Fruit fly (Drosophila melanogaster) whole organism, embryonic: Measurements from ENCODE around the gene CG43134.

Source experiments
- CG11247 ChIP-seq: fragments of 200-800 bp; sonication (Bioruptor generic); IDR thresholded peaks from 2 replicates; pipeline ENCODE4 v1.3.6; 2022; ENCODE audit warnings: missing biosample characterization, missing genetic modification characterization
- CG11504 ChIP-seq: fragments of 200-800 bp; sonication (Bioruptor generic); optimal IDR thresholded peaks from 3 replicates; lab custom pipeline; 2019; ENCODE audit warnings: missing biosample characterization, mild to moderate bottlenecking, missing genetic modification characterization, moderate library complexity
- CG11723 ChIP-seq: fragments of 200-800 bp; sonication (Bioruptor generic); optimal IDR thresholded peaks from 2 replicates; lab custom pipeline; 2017; ENCODE audit warnings: missing biosample characterization, mild to moderate bottlenecking, missing genetic modification characterization
- CG13424 ChIP-seq: fragments of 200-800 bp; sonication (Bioruptor generic); optimal IDR thresholded peaks from 2 replicates; lab custom pipeline; 2019; ENCODE audit warnings: missing biosample characterization, mild to moderate bottlenecking, missing genetic modification characterization, moderate library complexity
- CG14860 ChIP-seq: fragments of 200-800 bp; sonication (Bioruptor generic); IDR thresholded peaks from 3 replicates; pipeline ENCODE4 v1.3.6; 2022; ENCODE audit warnings: missing biosample characterization, missing genetic modification characterization; ENCODE audit not compliant: partially characterized antibody
- CG15011 ChIP-seq: fragments of 200-800 bp; sonication (Bioruptor generic); optimal IDR thresholded peaks from 3 replicates; lab custom pipeline; 2018; ENCODE audit warnings: missing biosample characterization, mild to moderate bottlenecking, missing genetic modification characterization
- CG17802 ChIP-seq: fragments of 200-800 bp; sonication (Bioruptor generic); optimal IDR thresholded peaks from 2 replicates; lab custom pipeline; 2018; ENCODE audit warnings: missing biosample characterization, mild to moderate bottlenecking, missing genetic modification characterization, moderate library complexity
- CG2116 ChIP-seq: fragments of 200-800 bp; sonication (Bioruptor generic); optimal IDR thresholded peaks from 3 replicates; lab custom pipeline; 2018; ENCODE audit warnings: missing biosample characterization, mild to moderate bottlenecking, missing genetic modification characterization
- CG31224 ChIP-seq: fragments of 200-800 bp; sonication (Bioruptor generic); IDR thresholded peaks from 2 replicates; pipeline ENCODE4 v1.3.6; 2022; ENCODE audit warnings: missing biosample characterization, missing genetic modification characterization
- CG31388 ChIP-seq: fragments of 200-800 bp; sonication (Bioruptor generic); optimal IDR thresholded peaks from 2 replicates; lab custom pipeline; 2016; ENCODE audit warnings: missing biosample characterization, missing genetic modification characterization
- CG6683 ChIP-seq: fragments of 200-800 bp; sonication (Bioruptor generic); optimal IDR thresholded peaks from 2 replicates; lab custom pipeline; 2017; ENCODE audit warnings: missing biosample characterization, mild to moderate bottlenecking, missing genetic modification characterization, missing genetic modification reagents
- CG7839 ChIP-seq: fragments of 200-800 bp; sonication (Bioruptor generic); optimal IDR thresholded peaks from 3 replicates; lab custom pipeline; 2018; ENCODE audit warnings: missing biosample characterization, mild to moderate bottlenecking, missing genetic modification characterization, moderate library complexity
- CTCF ChIP-seq: fragments of 200-800 bp; sonication (Bioruptor generic); optimal IDR thresholded peaks from 2 replicates; lab custom pipeline; 2017; ENCODE audit warnings: missing biosample characterization, mild to moderate bottlenecking, missing genetic modification characterization, moderate library complexity
- ERR ChIP-seq: fragments of 200-800 bp; sonication (Bioruptor generic); optimal IDR thresholded peaks from 2 replicates; lab custom pipeline; 2016; ENCODE audit warnings: missing biosample characterization, missing genetic modification characterization
- Eip74EF ChIP-seq, 2 experiments: fragments of 200-800 bp in 1 of 2; fragments of >200 bp in 1 of 2; sonication (Bioruptor generic) in 1 of 2; optimal IDR thresholded peaks; 2 replicates each; lab custom pipeline; 2017 to 2019; ENCODE audit warnings: missing biosample characterization in 2 of 2, missing genetic modification characterization in 2 of 2, mild to moderate bottlenecking in 1 of 2, moderate library complexity in 1 of 2
- HLH4C ChIP-seq: fragments of 200-800 bp; sonication (Bioruptor generic); IDR thresholded peaks from 3 replicates; pipeline ENCODE4 v1.3.6; 2022; ENCODE audit warnings: missing biosample characterization, missing genetic modification characterization; ENCODE audit not compliant: partially characterized antibody
- HmgD ChIP-seq: fragments of 200-800 bp; sonication (Bioruptor generic); optimal IDR thresholded peaks from 3 replicates; lab custom pipeline; 2016; ENCODE audit warnings: missing biosample characterization, missing genetic modification characterization
- Lpt ChIP-seq: fragments of >200 bp; optimal IDR thresholded peaks from 2 replicates; lab custom pipeline; 2018; ENCODE audit warnings: missing biosample characterization, missing genetic modification characterization
- Mrtf ChIP-seq: fragments of 200-800 bp; sonication (Bioruptor generic); IDR thresholded peaks from 3 replicates; pipeline ENCODE4 v1.3.6; 2022; ENCODE audit warnings: missing biosample characterization, missing genetic modification characterization
- Sin3A ChIP-seq: fragments of >200 bp; optimal IDR thresholded peaks from 2 replicates; lab custom pipeline; 2018
- caup ChIP-seq: fragments of 200-800 bp; sonication (Bioruptor generic); optimal IDR thresholded peaks from 3 replicates; lab custom pipeline; 2017; ENCODE audit warnings: missing biosample characterization, mild to moderate bottlenecking, missing genetic modification characterization, moderate library complexity; ENCODE audit not compliant: severe bottlenecking
- crol ChIP-seq: fragments of 200-800 bp; sonication (Bioruptor generic); IDR thresholded peaks from 2 replicates; pipeline ENCODE4 v1.3.6; 2022; ENCODE audit warnings: missing biosample characterization, missing genetic modification characterization
- ems ChIP-seq: fragments of 200-800 bp; sonication (Bioruptor generic); optimal IDR thresholded peaks from 3 replicates; lab custom pipeline; 2016; ENCODE audit warnings: missing biosample characterization, missing genetic modification characterization
- eve ChIP-seq, 2 experiments: fragments of >200 bp; optimal IDR thresholded peaks; 2 replicates each; lab custom pipeline; 2017; ENCODE audit warnings: missing biosample characterization in 2 of 2, missing genetic modification characterization in 2 of 2
- ewg ChIP-seq: fragments of 200-800 bp; sonication (Bioruptor generic); optimal IDR thresholded peaks from 3 replicates; lab custom pipeline; 2017; ENCODE audit warnings: mild to moderate bottlenecking, missing biosample characterization, missing genetic modification reagents, missing genetic modification characterization
- ftz-f1 ChIP-seq: fragments of 200-800 bp; sonication (Bioruptor generic); optimal IDR thresholded peaks from 2 replicates; lab custom pipeline; 2016; ENCODE audit warnings: missing biosample characterization, missing genetic modification characterization
- kah ChIP-seq: fragments of 200-800 bp; sonication (Bioruptor generic); optimal IDR thresholded peaks from 2 replicates; lab custom pipeline; 2018; ENCODE audit warnings: missing biosample characterization, mild to moderate bottlenecking, missing genetic modification characterization
- nerfin-1 ChIP-seq: fragments of 200-800 bp; sonication (Bioruptor generic); optimal IDR thresholded peaks from 3 replicates; lab custom pipeline; 2019; ENCODE audit warnings: missing biosample characterization, mild to moderate bottlenecking, missing genetic modification characterization, moderate library complexity
- pfk ChIP-seq: fragments of 200-800 bp; sonication (Bioruptor generic); optimal IDR thresholded peaks from 2 replicates; lab custom pipeline; 2018; ENCODE audit warnings: missing biosample characterization, mild to moderate bottlenecking, missing genetic modification characterization, moderate library complexity
- schlank ChIP-seq: fragments of 200-800 bp; sonication (Bioruptor generic); optimal IDR thresholded peaks from 2 replicates; lab custom pipeline; 2018; ENCODE audit warnings: missing biosample characterization, mild to moderate bottlenecking, missing genetic modification characterization
- scrt ChIP-seq: fragments of 200-800 bp; sonication (Bioruptor generic); optimal IDR thresholded peaks from 2 replicates; lab custom pipeline; 2018; ENCODE audit warnings: missing biosample characterization, mild to moderate bottlenecking, missing genetic modification characterization, moderate library complexity
- sens ChIP-seq: fragments of 200-800 bp; sonication (Bioruptor generic); peaks from one replicate; lab custom pipeline; 2016; ENCODE audit warnings: missing biosample characterization, missing genetic modification characterization
- sna ChIP-seq: fragments of 200-800 bp; sonication (Bioruptor generic); IDR thresholded peaks from 2 replicates; pipeline ENCODE4 v1.3.6; 2022; ENCODE audit warnings: missing biosample characterization, missing genetic modification characterization; ENCODE audit not compliant: partially characterized antibody
- sob ChIP-seq: fragments of 200-800 bp; sonication (Bioruptor generic); IDR thresholded peaks from 2 replicates; pipeline ENCODE4 v1.3.6; 2022; ENCODE audit warnings: missing biosample characterization, missing genetic modification characterization
- stc ChIP-seq: fragments of 200-800 bp; sonication (Bioruptor generic); IDR thresholded peaks from 2 replicates; pipeline ENCODE4 v1.3.6; 2022; ENCODE audit warnings: missing biosample characterization, missing genetic modification characterization
- stwl ChIP-seq: fragments of 200-800 bp; sonication (Bioruptor generic); optimal IDR thresholded peaks from 3 replicates; lab custom pipeline; 2018; ENCODE audit warnings: missing biosample characterization, mild to moderate bottlenecking, missing genetic modification characterization, moderate library complexity
- z ChIP-seq: fragments of 200-800 bp; sonication (Bioruptor generic); IDR thresholded peaks from 3 replicates; pipeline ENCODE4 v1.3.6; 2022; ENCODE audit warnings: missing biosample characterization, missing genetic modification characterization

The CG43134 gene

dm6 chrX:4268401-4268800 lies 21.3 kb downstream of the CG43134 start, which contains the start of gene CG15572:
Gene CG15572 (plus strand): TSS chrX:4268701.
- TF ChIP-seq CG17802 (tag; lab: Kevin White, UChicago) = no peak
- TF ChIP-seq, all 482 proteins: peak for 0

DNA sequence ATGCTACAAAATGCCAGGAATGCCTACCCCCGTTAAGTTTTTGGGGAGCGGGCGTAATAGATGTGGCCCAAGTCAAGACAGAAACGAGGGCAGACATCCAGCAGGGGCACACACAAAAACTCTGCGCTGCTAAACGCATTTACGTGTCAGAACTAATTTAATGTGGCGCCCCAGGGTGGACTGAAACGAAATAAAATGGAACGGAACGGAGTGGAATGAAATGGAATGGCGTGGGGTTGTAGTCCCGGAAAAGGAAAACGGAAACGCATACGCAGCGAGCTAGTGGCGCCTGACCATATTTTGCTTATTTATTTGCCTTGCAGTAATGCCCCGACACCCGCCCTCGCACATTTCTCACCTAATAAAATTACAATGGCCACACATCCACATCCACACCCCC lies 26.4 kb downstream of the CG43134 start:
- TF ChIP-seq HLH4C (GFP tag; lab: Robert Waterston, UW) (no peak), pfk (GFP tag; lab: Kevin White, UChicago) (peak; percentile 91), CTCF (GFP tag; lab: Kevin White, UChicago) (peak; percentile 32), stwl (tag; lab: Kevin White, UChicago) (peak; percentile 15)

DNA sequence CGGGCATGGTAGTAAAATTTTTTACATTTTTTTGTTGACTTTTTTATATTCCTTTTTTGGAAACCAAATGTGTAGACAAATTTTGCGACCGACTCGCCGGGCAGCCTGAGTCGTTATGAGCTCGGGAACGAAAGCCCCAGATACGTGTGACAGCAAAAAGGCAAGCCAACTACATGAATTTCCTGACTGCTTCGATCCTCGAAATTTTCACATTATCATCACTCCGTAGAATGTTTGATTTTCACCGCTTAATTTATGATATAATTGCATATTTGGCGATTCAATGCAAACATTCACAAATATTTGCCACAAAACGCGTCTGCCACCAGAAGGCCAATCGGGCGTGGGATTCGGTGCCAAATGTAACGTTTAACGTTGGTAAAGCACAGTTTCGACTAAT lies 29.8 kb downstream of the CG43134 start, which contains the start of gene CG15577:
CG15577 (minus strand) TSS at position 101 of the 400 bp plus-strand sequence.
- no peak for TF ChIP-seq caup
- no peak for TF ChIP-seq CG15011 (GFP tag; lab: Kevin White, UChicago)
- no peak for TF ChIP-seq Mrtf
- no peak for TF ChIP-seq Lpt
- no peak for TF ChIP-seq CG31388 (GFP tag; lab: Kevin White, UChicago)
- TF ChIP-seq CG11247 (GFP tag; lab: Robert Waterston, UW) = no peak
- no peak for TF ChIP-seq sob
- TF ChIP-seq CG6683 (GFP tag; lab: Kevin White, UChicago) = no peak
- TF ChIP-seq CG14860 (GFP tag; lab: Robert Waterston, UW) = no peak
- no peak for TF ChIP-seq CG11723 (GFP tag; lab: Kevin White, UChicago)
- TF ChIP-seq sens (GFP tag; lab: Kevin White, UChicago) = no peak
- no peak for TF ChIP-seq eve (GFP tag; optimal IDR thresholded peaks at IDR 0.05; lab: Kevin White, UChicago)
- TF ChIP-seq Eip74EF (GFP tag; optimal IDR thresholded peaks at IDR 0.05; lab: Kevin White, UChicago) = no peak
- TF ChIP-seq schlank = no peak
- TF ChIP-seq ftz-f1 = no peak
- no peak for TF ChIP-seq sna (GFP tag; lab: Robert Waterston, UW)
- no peak for TF ChIP-seq ERR (GFP tag; lab: Kevin White, UChicago)
- no peak for TF ChIP-seq z
- no peak for TF ChIP-seq crol (GFP tag; lab: Robert Waterston, UW)

DNA sequence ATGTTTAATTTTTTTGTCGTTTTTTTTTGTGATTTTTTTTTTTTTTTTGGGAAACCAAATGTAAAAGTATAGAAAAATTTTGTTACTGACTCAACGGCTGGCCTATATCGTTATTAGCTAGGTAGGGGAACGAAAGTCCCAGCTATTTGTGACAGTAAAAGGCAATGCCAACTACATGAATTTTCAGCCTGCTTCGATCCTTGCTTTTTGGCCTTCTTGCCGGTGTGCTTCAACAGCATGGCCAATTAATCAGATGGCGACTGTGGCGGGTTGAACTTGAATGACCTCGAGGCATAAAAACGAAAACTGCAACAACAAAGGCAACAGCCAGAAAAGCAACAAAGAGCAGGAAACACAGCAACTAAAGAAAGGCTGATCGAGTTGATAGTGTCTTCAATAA lies 30.7 kb downstream of the CG43134 start, which contains the start of gene CG15578:
CG15578 (minus strand) TSS at position 101 of the 400 bp plus-strand sequence.
- TF ChIP-seq CG13424 (tag; lab: Kevin White, UChicago) (no peak), sens (GFP tag; lab: Kevin White, UChicago) (no peak), stc (GFP tag; lab: Robert Waterston, UW) (no peak), CG7839 (no peak)

dm6 chrX:4280769-4281168 lies 33.7 kb downstream of the CG43134 start:
- TF ChIP-seq scrt (GFP tag; lab: Kevin White, UChicago) (peak; percentile 75), CG31224 (no peak), Sin3A (lab: Kevin White, UChicago) (no peak), CG11504 (tag; lab: Kevin White, UChicago) (peak; percentile 97), ems (GFP tag; lab: Kevin White, UChicago) (no peak), HmgD (GFP tag; lab: Kevin White, UChicago) (no peak), CG2116 (GFP tag; lab: Kevin White, UChicago) (no peak), ewg (peak; percentile 7), kah (peak; percentile 67), nerfin-1 (tag; lab: Kevin White, UChicago) (peak; percentile 25)
